Fruit fly (Drosophila melanogaster) whole organism, wandering third instar larva: ENCODE results near the gene ovo.

Source experiments
- Abd-B ChIP-seq: fragments of >200 bp; optimal IDR thresholded peaks from 2 replicates; lab custom pipeline; 2017; ENCODE audit warnings: missing biosample characterization, missing genetic modification characterization
- CG32264 ChIP-seq: fragments of 200-800 bp; sonication (Bioruptor generic); optimal IDR thresholded peaks from 2 replicates; lab custom pipeline; 2016; ENCODE audit warnings: missing biosample characterization, missing genetic modification characterization
- CG9705 ChIP-seq: fragments of 200-800 bp; sonication (Bioruptor generic); optimal IDR thresholded peaks from 2 replicates; lab custom pipeline; 2018; ENCODE audit warnings: missing biosample characterization, mild to moderate bottlenecking, missing genetic modification characterization
- CrebA ChIP-seq: fragments of 200-800 bp; sonication (Bioruptor generic); optimal IDR thresholded peaks from 2 replicates; lab custom pipeline; 2016; ENCODE audit warnings: missing biosample characterization, mild to moderate bottlenecking, missing genetic modification characterization, borderline replicate concordance
- Dfd ChIP-seq: fragments of >200 bp; optimal IDR thresholded peaks from 2 replicates; lab custom pipeline; 2017; ENCODE audit warnings: missing biosample characterization, missing genetic modification characterization
- Dif ChIP-seq: fragments of 200-275, 200-300 bp; sonication (Bioruptor generic); optimal IDR thresholded peaks from 2 replicates; lab custom pipeline; 2018; ENCODE audit warnings: missing biosample characterization, missing genetic modification characterization; ENCODE audit not compliant: partially characterized antibody
- GATAd ChIP-seq: sonication (Bioruptor generic); optimal IDR thresholded peaks from 2 replicates; lab custom pipeline; 2016; ENCODE audit warnings: missing biosample characterization, missing genetic modification characterization
- HLH106 ChIP-seq: fragments of 200-800 bp; optimal IDR thresholded peaks from 3 replicates; lab custom pipeline; 2019; ENCODE audit warnings: missing biosample characterization, mild to moderate bottlenecking, missing genetic modification characterization, moderate library complexity
- Hnf4 ChIP-seq: fragments of 200-800 bp; sonication (Bioruptor generic); optimal IDR thresholded peaks from 2 replicates; lab custom pipeline; 2016; ENCODE audit warnings: missing biosample characterization, mild to moderate bottlenecking, missing genetic modification characterization
- Hr78 ChIP-seq: fragments of >200 bp; optimal IDR thresholded peaks from 2 replicates; lab custom pipeline; 2017; ENCODE audit warnings: missing biosample characterization, missing genetic modification characterization
- Hr83 ChIP-seq: fragments of 200-300 bp; sonication (Bioruptor generic); optimal IDR thresholded peaks from 2 replicates; lab custom pipeline; 2016; ENCODE audit warnings: missing biosample characterization, mild to moderate bottlenecking, missing genetic modification characterization, moderate library complexity; ENCODE audit not compliant: poor library complexity, severe bottlenecking
- Jra ChIP-seq: sonication (Bioruptor generic); optimal IDR thresholded peaks from 2 replicates; lab custom pipeline; 2016; ENCODE audit warnings: missing biosample characterization, missing genetic modification characterization
- Mio ChIP-seq: sonication (Bioruptor generic); optimal IDR thresholded peaks from 2 replicates; lab custom pipeline; 2016; ENCODE audit warnings: missing biosample characterization, missing genetic modification characterization
- Myc ChIP-seq: fragments of >200 bp; optimal IDR thresholded peaks from 2 replicates; lab custom pipeline; 2017
- N ChIP-seq: fragments of >200 bp; optimal IDR thresholded peaks from 2 replicates; lab custom pipeline; 2018; ENCODE audit warnings: missing biosample characterization, missing external identifiers, missing genetic modification characterization
- OdsH ChIP-seq: fragments of 200-800 bp; sonication (Bioruptor generic); optimal IDR thresholded peaks from 2 replicates; lab custom pipeline; 2016; ENCODE audit warnings: missing biosample characterization, mild to moderate bottlenecking, missing genetic modification characterization
- Rel ChIP-seq, 2 experiments: fragments of 200-800 bp; sonication (Bioruptor generic) in 1 of 2; optimal IDR thresholded peaks; 2 replicates in 1 of 2; 3 replicates in 1 of 2; lab custom pipeline; 2016 to 2019; ENCODE audit warnings: mild to moderate bottlenecking in 2 of 2, missing biosample characterization in 2 of 2, missing genetic modification characterization in 2 of 2, moderate library complexity in 1 of 2
- Sp1 ChIP-seq: fragments of 200-800 bp; sonication (Bioruptor generic); optimal IDR thresholded peaks from 3 replicates; lab custom pipeline; 2019; ENCODE audit warnings: missing biosample characterization, mild to moderate bottlenecking, missing genetic modification characterization, moderate library complexity
- Vsx2 ChIP-seq: fragments of 200-300, 225-300 bp; sonication (Bioruptor generic); optimal IDR thresholded peaks from 2 replicates; lab custom pipeline; 2018; ENCODE audit warnings: missing biosample characterization, missing genetic modification characterization; ENCODE audit not compliant: partially characterized antibody
- br ChIP-seq: fragments of 200-800 bp; sonication (Bioruptor generic); optimal IDR thresholded peaks from 2 replicates; lab custom pipeline; 2016; ENCODE audit warnings: missing biosample characterization, missing genetic modification characterization
- brk ChIP-seq: fragments of 200-800 bp; sonication (Bioruptor generic); optimal IDR thresholded peaks from 2 replicates; lab custom pipeline; 2016; ENCODE audit warnings: missing biosample characterization, mild to moderate bottlenecking, missing genetic modification characterization
- dl ChIP-seq, 2 experiments: fragments of 175-275, 200-275 bp in 1 of 2; fragments of 200-275 bp in 1 of 2; sonication (Bioruptor generic); optimal IDR thresholded peaks; lab custom pipeline; 2018; ENCODE audit warnings: mild to moderate bottlenecking in 2 of 2, missing biosample characterization in 2 of 2, missing genetic modification characterization in 2 of 2, moderate library complexity in 2 of 2; ENCODE audit not compliant: partially characterized antibody in 2 of 2, insufficient read depth in 1 of 2
- dmrt93B ChIP-seq: fragments of 200-800 bp; sonication (Bioruptor generic); optimal IDR thresholded peaks from 2 replicates; lab custom pipeline; 2018; ENCODE audit warnings: missing biosample characterization, mild to moderate bottlenecking, missing genetic modification characterization
- dsf ChIP-seq: sonication (Bioruptor generic); optimal IDR thresholded peaks from 2 replicates; lab custom pipeline; 2016; ENCODE audit warnings: missing biosample characterization, missing genetic modification characterization, borderline replicate concordance
- ey ChIP-seq: fragments of 200-800 bp; sonication (Bioruptor generic); optimal IDR thresholded peaks from 2 replicates; lab custom pipeline; 2016; ENCODE audit warnings: missing biosample characterization, missing genetic modification characterization
- foxo ChIP-seq, 2 experiments: fragments of 200-800 bp; sonication (Bioruptor generic); optimal IDR thresholded peaks; 2 replicates in 1 of 2; 3 replicates in 1 of 2; lab custom pipeline; 2016 to 2017; ENCODE audit warnings: missing biosample characterization in 2 of 2, missing genetic modification characterization in 2 of 2
- fru ChIP-seq: fragments of 200-800 bp; sonication (Bioruptor generic); optimal IDR thresholded peaks from 3 replicates; lab custom pipeline; 2016; ENCODE audit warnings: missing biosample characterization, mild to moderate bottlenecking, missing genetic modification characterization
- h ChIP-seq: fragments of 200-800 bp; sonication (Bioruptor generic); optimal IDR thresholded peaks from 3 replicates; lab custom pipeline; 2016; ENCODE audit warnings: missing biosample characterization, mild to moderate bottlenecking, missing genetic modification characterization
- jim ChIP-seq: fragments of 175-275, 200-325 bp; sonication (Bioruptor generic); optimal IDR thresholded peaks from 2 replicates; lab custom pipeline; 2016; ENCODE audit warnings: missing biosample characterization, mild to moderate bottlenecking, missing genetic modification characterization
- lola ChIP-seq: fragments of >200 bp; optimal IDR thresholded peaks from 2 replicates; lab custom pipeline; 2017; ENCODE audit warnings: missing biosample characterization, missing genetic modification characterization
- pan ChIP-seq: fragments of >200 bp; optimal IDR thresholded peaks from 2 replicates; lab custom pipeline; 2017
- psq ChIP-seq: fragments of 200-800 bp; sonication (Bioruptor generic); optimal IDR thresholded peaks from 3 replicates; lab custom pipeline; 2017; ENCODE audit warnings: missing biosample characterization, mild to moderate bottlenecking, missing genetic modification characterization, moderate library complexity
- rgr ChIP-seq: fragments of 200-800 bp; sonication (Bioruptor generic); optimal IDR thresholded peaks from 3 replicates; lab custom pipeline; 2016; ENCODE audit warnings: missing biosample characterization, mild to moderate bottlenecking, missing genetic modification characterization
- sage ChIP-seq: fragments of 200-800 bp; sonication (Bioruptor generic); optimal IDR thresholded peaks from 2 replicates; lab custom pipeline; 2016; ENCODE audit warnings: missing biosample characterization, mild to moderate bottlenecking, missing genetic modification characterization
- sv ChIP-seq: fragments of 200-800 bp; sonication (Bioruptor generic); optimal IDR thresholded peaks from 3 replicates; lab custom pipeline; 2016; ENCODE audit warnings: missing biosample characterization, missing genetic modification characterization
- tai ChIP-seq: sonication (Bioruptor generic); optimal IDR thresholded peaks from 2 replicates; lab custom pipeline; 2016; ENCODE audit warnings: missing biosample characterization, missing genetic modification characterization
- usp ChIP-seq: fragments of >200 bp; optimal IDR thresholded peaks from 2 replicates; lab custom pipeline; 2017; ENCODE audit warnings: missing biosample characterization, missing genetic modification characterization
- woc ChIP-seq: sonication (Bioruptor generic); optimal IDR thresholded peaks from 2 replicates; lab custom pipeline; 2016; ENCODE audit warnings: missing biosample characterization, mild to moderate bottlenecking, missing genetic modification characterization

Gene ovo

DNA sequence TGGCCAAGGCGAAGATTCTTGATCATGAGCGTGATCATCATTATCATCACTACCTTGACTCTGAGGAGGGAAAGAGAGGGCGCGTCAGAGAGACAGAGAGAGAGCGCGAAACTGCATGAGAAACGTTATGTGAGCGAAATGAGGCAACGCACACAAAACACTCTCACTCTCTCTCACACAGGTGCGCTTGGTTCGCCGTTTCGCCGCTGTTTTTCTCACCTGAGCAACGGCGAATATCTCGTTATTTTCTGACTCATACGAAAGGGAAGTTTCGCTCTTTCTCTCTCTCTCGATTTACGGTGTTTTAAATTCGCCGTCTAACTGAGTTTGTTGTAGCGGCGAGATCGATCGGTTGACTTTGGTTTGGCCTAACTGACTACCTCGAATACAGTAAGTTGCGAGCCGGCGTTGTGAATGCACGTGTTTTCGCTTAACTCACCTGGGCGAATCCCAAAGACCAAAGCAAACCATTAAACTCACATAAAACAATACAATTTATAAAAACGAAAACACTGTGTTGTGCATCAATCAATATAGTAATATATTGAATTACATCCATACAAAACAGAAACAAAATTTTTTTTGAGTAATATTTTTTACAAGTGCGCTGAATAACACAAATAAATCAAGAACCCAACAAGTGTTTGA lies at the start of gene ovo:
Gene ovo (plus strand): TSS at position 388 of the 648 bp plus-strand sequence.
- TF ChIP-seq br = peak; percentile 22
- no peak for TF ChIP-seq foxo (GFP tag; optimal IDR thresholded peaks at IDR 0.05; lab: Kevin White, UChicago)
- TF ChIP-seq lola (GFP tag; lab: Kevin White, UChicago) = no peak
- TF ChIP-seq brk (GFP tag; lab: Kevin White, UChicago) = no peak
- peak; percentile 41 to 63 for TF ChIP-seq dl (GFP tag; optimal IDR thresholded peaks at IDR 0.05; lab: Kevin White, UChicago; ENCODE audit: insufficient read depth in 1 of 2, partially characterized antibody in 2 of 2)
- no peak for TF ChIP-seq h (GFP tag; lab: Kevin White, UChicago)
- no peak for TF ChIP-seq GATAd (GFP tag; lab: Kevin White, UChicago)
- TF ChIP-seq HLH106 = no peak
- no peak for TF ChIP-seq Mio (GFP tag; lab: Kevin White, UChicago)
- no peak for TF ChIP-seq Rel (GFP tag; optimal IDR thresholded peaks at IDR 0.05; lab: Kevin White, UChicago)
- no peak for TF ChIP-seq Rel (tag; optimal IDR thresholded peaks at IDR 0.05; lab: Kevin White, UChicago)
- TF ChIP-seq woc = peak; percentile 10
- TF ChIP-seq Vsx2 (GFP tag; lab: Kevin White, UChicago) = no peak
- no peak for TF ChIP-seq Sp1 (GFP tag; lab: Kevin White, UChicago)
- TF ChIP-seq OdsH = no peak
- no peak for TF ChIP-seq CrebA (GFP tag; lab: Kevin White, UChicago)
- no peak for TF ChIP-seq fru (GFP tag; lab: Kevin White, UChicago)
- no peak for TF ChIP-seq pan (lab: Kevin White, UChicago)
- no peak for TF ChIP-seq dsf (GFP tag; lab: Kevin White, UChicago)
- TF ChIP-seq dmrt93B (GFP tag; lab: Kevin White, UChicago) = no peak
- TF ChIP-seq Hnf4 (GFP tag; lab: Kevin White, UChicago) = no peak
- TF ChIP-seq rgr (GFP tag; lab: Kevin White, UChicago) = no peak
- TF ChIP-seq CG32264 (GFP tag; lab: Kevin White, UChicago) = no peak
- no peak for TF ChIP-seq Hr78 (GFP tag; lab: Kevin White, UChicago)
- no peak for TF ChIP-seq Myc (lab: Kevin White, UChicago)
- TF ChIP-seq Hr83 (GFP tag; lab: Kevin White, UChicago) = no peak
- peak; percentile 28 for TF ChIP-seq psq (GFP tag; lab: Kevin White, UChicago)
- no peak for TF ChIP-seq usp (GFP tag; lab: Kevin White, UChicago)
- TF ChIP-seq CG9705 (GFP tag; lab: Kevin White, UChicago) = no peak
- no peak for TF ChIP-seq Abd-B (GFP tag; lab: Kevin White, UChicago)
- TF ChIP-seq sage (GFP tag; lab: Kevin White, UChicago) = no peak
- peak; percentile 73 for TF ChIP-seq Dif (GFP tag; lab: Kevin White, UChicago)
- TF ChIP-seq sv = no peak
- no peak for TF ChIP-seq N (GFP tag; lab: Kevin White, UChicago)
- no peak for TF ChIP-seq ey (GFP tag; lab: Kevin White, UChicago)
- TF ChIP-seq tai (GFP tag; lab: Kevin White, UChicago) = no peak
- no peak for TF ChIP-seq jim
- no peak for TF ChIP-seq Jra
- TF ChIP-seq Dfd = no peak
- TF ChIP-seq, all 38 proteins: peak for 5

DNA sequence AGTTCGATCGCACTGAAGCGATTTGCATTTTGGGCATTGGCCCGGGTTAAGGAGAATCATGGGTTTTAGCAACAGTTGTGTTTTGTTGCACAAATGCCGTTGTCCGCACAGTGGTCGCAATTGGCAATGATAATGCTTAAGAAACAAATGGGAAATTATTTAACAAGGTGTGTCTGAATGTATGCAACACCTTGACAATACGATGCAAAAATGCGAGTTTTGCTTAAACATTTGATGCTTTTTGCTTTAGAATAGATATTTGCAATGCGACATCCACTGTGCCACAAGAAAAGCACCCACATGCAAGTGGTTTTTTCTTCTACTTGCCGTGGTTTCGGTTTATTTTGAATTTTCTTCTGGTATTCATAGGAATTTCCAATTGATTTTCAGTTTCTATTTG lies 49.0 kb upstream of the ovo start:
- TF ChIP-seq rgr (GFP tag; lab: Kevin White, UChicago) (peak; percentile 15), lola (GFP tag; lab: Kevin White, UChicago) (no peak)

DNA sequence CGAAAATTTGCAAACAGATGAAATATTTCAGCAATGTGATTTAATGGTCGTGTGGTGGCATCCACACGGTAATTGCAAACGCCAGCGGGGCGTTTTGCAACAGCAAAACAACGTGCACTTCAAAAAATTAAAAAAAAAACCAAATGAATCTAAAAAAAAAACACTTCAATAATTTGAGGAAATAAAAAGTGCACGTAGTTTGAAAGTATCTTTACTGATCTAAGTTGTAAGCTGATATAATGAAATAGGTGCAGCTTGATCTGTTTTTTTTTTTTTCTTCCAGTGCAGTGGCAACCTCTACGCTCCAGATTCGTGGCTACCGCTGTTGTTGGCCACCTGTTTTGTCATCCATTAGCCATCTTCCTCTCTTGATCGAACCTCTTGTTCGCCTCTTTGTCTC lies 45.3 kb upstream of the ovo start:
- TF ChIP-seq fru (GFP tag; lab: Kevin White, UChicago) (peak; percentile 5), sage (GFP tag; lab: Kevin White, UChicago) (no peak)
